Worm (Caenorhabditis elegans): ENCODE measurements around the gene C06A1.7.

The C06A1.7 gene

DNA sequence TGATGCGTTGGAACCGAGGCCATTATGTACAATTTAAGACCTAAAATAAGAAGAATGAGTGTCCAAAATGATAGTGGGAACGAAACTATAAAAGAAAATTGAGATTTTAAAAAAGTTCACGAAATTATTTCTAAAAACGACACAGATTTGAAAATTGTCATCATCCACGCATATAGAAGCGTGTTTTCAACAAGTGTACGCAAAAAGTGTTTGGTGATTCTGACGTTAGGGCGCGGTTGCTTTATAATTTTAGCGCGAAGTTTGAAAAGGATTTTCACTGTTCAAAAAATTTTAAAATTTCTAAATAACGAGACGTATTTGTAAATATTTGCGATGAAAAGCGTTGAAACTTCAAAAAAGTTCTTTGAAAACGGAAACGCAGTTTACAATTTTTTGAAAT lies 1.3 kb upstream of the C06A1.7 start, which contains the start of gene cdc-48.1 (continued):
- TF ChIP-seq elt-1 (tag; optimal IDR thresholded peaks at IDR 0.05) (peak; percentile 47), crh-2 (tag; optimal IDR thresholded peaks at IDR 0.05) (peak; percentile 100), F13H6.1 (tag; optimal IDR thresholded peaks at IDR 0.05) (peak; percentile 100), lsy-2 (tag; optimal IDR thresholded peaks at IDR 0.05) (peak; percentile 98 to 99), nhr-23 (tag; optimal IDR thresholded peaks at IDR 0.05) (peak; percentile 62), nhr-21 (tag; optimal IDR thresholded peaks at IDR 0.05) (peak; percentile 100), blmp-1 (tag; optimal IDR thresholded peaks at IDR 0.05; ENCODE audit: insufficient read depth) (peak; percentile 97), nhr-237 (tag; optimal IDR thresholded peaks at IDR 0.05) (peak; percentile 93), mab-5 (tag; optimal IDR thresholded peaks at IDR 0.05) (peak; percentile 98), gmeb-1 (tag; optimal IDR thresholded peaks at IDR 0.05) (peak; percentile 100)

DNA sequence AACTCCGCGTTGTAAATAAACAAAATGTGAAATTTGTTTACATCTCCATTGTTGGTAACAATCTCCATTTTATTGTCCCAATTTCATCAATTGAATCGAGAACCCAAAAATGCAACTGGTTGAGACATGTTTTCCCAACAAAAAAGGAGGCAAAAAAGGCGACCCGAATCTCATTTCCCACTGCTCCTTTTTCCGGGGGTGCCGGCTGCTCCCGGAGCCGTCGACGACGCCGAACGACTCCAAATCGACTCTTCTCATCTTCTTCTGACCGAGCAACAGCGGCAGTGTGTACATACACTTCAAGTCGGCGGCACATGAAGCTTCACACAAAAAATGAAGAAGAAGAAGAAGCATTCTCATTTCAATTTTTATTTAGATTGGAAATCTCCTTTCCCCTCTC lies 1.8 kb downstream of the C06A1.7 start:
- TF ChIP-seq nhr-23 (tag; optimal IDR thresholded peaks at IDR 0.05) (no peak), zag-1 (tag; optimal IDR thresholded peaks at IDR 0.05) (no peak), R02D3.7 (tag; optimal IDR thresholded peaks at IDR 0.05) (no peak), skn-1 (tag; optimal IDR thresholded peaks at IDR 0.05) (no peak), nhr-21 (tag; optimal IDR thresholded peaks at IDR 0.05) (no peak), ama-1 (optimal IDR thresholded peaks at IDR 0.05) (no peak), C34F6.9 (tag; optimal IDR thresholded peaks at IDR 0.05) (no peak), ceh-16 (tag; optimal IDR thresholded peaks at IDR 0.05) (no peak)

DNA sequence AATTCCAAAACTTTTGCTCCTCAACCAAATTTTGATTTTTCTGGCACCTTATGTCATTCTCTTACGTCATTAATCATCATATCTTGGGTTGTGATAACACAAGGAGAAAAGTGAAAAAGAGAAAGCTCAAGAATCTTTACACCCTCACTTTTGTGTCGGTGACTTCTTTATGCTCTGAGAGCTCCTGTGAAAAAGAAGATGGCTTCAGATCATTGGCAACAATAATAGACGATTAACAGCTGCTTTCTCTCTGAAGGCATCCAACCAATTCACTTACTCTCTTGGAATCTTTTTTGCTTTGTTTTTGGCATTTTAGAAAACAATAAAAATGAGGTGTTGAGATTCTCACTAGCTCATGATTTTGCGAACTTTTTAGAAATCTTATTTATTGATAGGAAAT lies 4.8 kb downstream of the C06A1.7 start:
- peak in 1 of 2 experiments; percentile 19 for TF ChIP-seq lsy-2 (tag; optimal IDR thresholded peaks at IDR 0.05)
- TF ChIP-seq alr-1 (tag; optimal IDR thresholded peaks at IDR 0.05) = no peak
- TF ChIP-seq nhr-12 (tag; optimal IDR thresholded peaks at IDR 0.05) = no peak
- peak; percentile 55 for TF ChIP-seq sma-9 (GFP tag; optimal IDR thresholded peaks at IDR 0.05)
- TF ChIP-seq sma-9 (tag; optimal IDR thresholded peaks at IDR 0.05) = no peak
- TF ChIP-seq lin-13 (GFP tag; optimal IDR thresholded peaks at IDR 0.05) = no peak

DNA sequence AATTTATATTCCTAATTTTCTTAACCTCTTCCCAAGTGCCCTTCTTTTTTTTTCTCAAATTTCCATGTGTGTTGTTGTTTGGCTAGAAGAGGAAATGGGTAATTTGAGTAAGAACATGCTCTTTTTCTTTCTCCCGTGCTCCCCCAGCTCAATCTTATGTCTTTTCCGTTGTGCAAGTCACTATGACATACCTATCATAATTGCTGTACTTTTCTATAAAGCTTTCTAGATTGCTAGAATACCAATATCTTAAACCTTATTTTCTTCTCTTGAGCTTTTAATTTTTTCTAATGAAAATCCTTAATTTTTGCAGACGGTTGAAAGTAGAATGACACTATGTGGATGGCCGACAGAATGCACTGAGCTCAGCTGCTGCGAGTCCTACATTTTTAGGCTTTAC lies 5.6 kb downstream of the C06A1.7 start, which contains the start of gene txt-13:
txt-13 (plus strand) TSS at position 301 of the 400 bp plus-strand sequence.
- no peak for TF ChIP-seq skn-1 (tag; optimal IDR thresholded peaks at IDR 0.05)
- no peak for TF ChIP-seq alr-1 (tag; optimal IDR thresholded peaks at IDR 0.05)
- TF ChIP-seq crh-2 (tag; optimal IDR thresholded peaks at IDR 0.05) = no peak
- no peak for TF ChIP-seq ztf-4 (tag; optimal IDR thresholded peaks at IDR 0.05)
- TF ChIP-seq sma-9 (GFP tag; optimal IDR thresholded peaks at IDR 0.05) = no peak
- TF ChIP-seq sma-9 (tag; optimal IDR thresholded peaks at IDR 0.05) = no peak
- TF ChIP-seq nhr-6 (tag; optimal IDR thresholded peaks at IDR 0.05) = no peak
- TF ChIP-seq nhr-10 (tag; optimal IDR thresholded peaks at IDR 0.05) = no peak
- TF ChIP-seq ceh-16 (tag; optimal IDR thresholded peaks at IDR 0.05) = no peak
- no peak for TF ChIP-seq unc-39 (tag; optimal IDR thresholded peaks at IDR 0.05)
- no peak for TF ChIP-seq lsy-2 (tag; optimal IDR thresholded peaks at IDR 0.05)
- no peak for TF ChIP-seq fos-1 (tag; optimal IDR thresholded peaks at IDR 0.05)
- TF ChIP-seq elt-1 (tag; optimal IDR thresholded peaks at IDR 0.05) = no peak
- TF ChIP-seq R02D3.7 (tag; optimal IDR thresholded peaks at IDR 0.05) = no peak

DNA sequence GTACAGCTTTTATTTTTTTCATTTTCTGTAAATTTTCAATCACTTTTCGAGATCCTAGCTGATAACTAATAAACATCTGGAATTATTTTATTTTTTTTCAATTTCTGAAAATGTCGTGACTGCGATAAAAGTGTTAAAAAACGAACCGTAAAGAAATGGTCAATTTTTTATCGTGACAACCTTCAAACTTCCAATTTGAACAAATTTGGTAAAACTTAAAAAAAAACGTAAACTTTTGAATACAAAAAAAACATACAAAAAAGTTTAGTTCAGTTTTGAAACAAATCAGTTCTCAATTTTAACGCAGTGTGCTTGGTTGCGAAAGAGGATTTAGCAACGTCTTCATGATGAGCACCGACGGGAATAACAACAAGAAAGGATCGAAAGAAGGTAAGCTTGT lies 7.3 kb downstream of the C06A1.7 start, which contains the start of gene C06A1.3:
C06A1.3 (plus strand) TSS at position 301 of the 400 bp plus-strand sequence.
- TF ChIP-seq dmd-4 (tag; optimal IDR thresholded peaks at IDR 0.05) = no peak
- TF ChIP-seq ztf-4 (tag; optimal IDR thresholded peaks at IDR 0.05) = no peak
- no peak for TF ChIP-seq mdl-1 (tag; optimal IDR thresholded peaks at IDR 0.05)
- no peak for TF ChIP-seq unc-62 (GFP tag; optimal IDR thresholded peaks at IDR 0.05)
- no peak for TF ChIP-seq nhr-129 (tag; optimal IDR thresholded peaks at IDR 0.05)
- TF ChIP-seq lin-39 (tag; optimal IDR thresholded peaks at IDR 0.05) = no peak
- no peak for TF ChIP-seq egl-27 (tag; optimal IDR thresholded peaks at IDR 0.05)
- no peak for TF ChIP-seq lin-11 (tag; optimal IDR thresholded peaks at IDR 0.05)
- TF ChIP-seq sem-4 (tag; optimal IDR thresholded peaks at IDR 0.05) = no peak
- no peak for TF ChIP-seq mbf-1 (tag; optimal IDR thresholded peaks at IDR 0.05)
- no peak for TF ChIP-seq F13H6.1 (tag; optimal IDR thresholded peaks at IDR 0.05)
- no peak for TF ChIP-seq unc-39 (tag; optimal IDR thresholded peaks at IDR 0.05)
- no peak for TF ChIP-seq ZK546.5 (tag; optimal IDR thresholded peaks at IDR 0.05)
- no peak for TF ChIP-seq nhr-25 (tag; optimal IDR thresholded peaks at IDR 0.05)
- no peak for TF ChIP-seq zag-1 (tag; optimal IDR thresholded peaks at IDR 0.05)
- no peak for TF ChIP-seq unc-55 (GFP tag; optimal IDR thresholded peaks at IDR 0.05)

Measured in whole organism, L2 larva.